Worm (Caenorhabditis elegans) whole organism, dauer: ENCODE results near the gene T22F3.2.
"Not testable (repeated sequence)": the region's sequence is repeated elsewhere in the genome, so short reads cannot be mapped to it uniquely, and the experiment has no call there.

Source experiments
- unc-62 ChIP-seq: sonication (generic microtip); optimal IDR thresholded peaks from 2 replicates; lab custom pipeline; 2017; ENCODE audit warnings: missing biosample characterization, missing genetic modification reagents, missing genetic modification characterization

T22F3.2 gene

DNA sequence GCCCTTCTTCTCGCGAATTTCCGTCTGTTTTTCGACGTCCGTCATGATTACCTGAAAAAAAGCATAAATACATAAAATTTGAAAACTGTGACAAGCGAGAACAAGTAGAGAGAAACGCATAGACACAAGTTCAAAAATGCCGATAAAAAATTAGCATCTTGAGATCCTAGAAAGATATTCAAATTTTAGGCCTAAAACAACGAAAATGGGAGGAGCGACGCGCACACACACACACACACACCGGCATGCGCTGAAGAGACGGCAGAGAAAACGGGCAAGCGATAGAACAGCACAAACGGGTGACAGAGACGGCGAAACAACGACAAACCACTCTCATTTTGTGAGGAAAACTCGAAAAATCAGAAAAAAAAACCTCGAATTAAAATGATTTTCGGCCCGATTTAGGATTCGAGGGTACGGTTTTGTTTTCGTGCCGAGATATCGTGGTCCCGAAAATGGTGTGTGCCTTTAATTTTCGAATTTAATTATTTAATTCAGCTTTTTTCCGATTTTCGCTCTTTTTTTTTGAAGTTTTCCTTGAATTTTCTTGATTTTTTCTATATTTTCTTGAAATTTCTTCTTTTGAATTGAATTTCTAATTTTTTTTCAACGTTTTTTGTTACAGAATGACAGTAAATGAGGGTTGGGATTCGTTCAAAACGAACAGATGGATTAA is at the start of gene T22F3.2, which contains the start of gene rpl-11.1:
TSS of gene T22F3.2 (plus strand) at position 626 of the 676 bp plus-strand sequence.
TSS of gene rpl-11.1 (minus strand) at position 51 of the 676 bp plus-strand sequence.
- no peak for TF ChIP-seq unc-62 (GFP tag; lab: Kevin White, UChicago)

DNA sequence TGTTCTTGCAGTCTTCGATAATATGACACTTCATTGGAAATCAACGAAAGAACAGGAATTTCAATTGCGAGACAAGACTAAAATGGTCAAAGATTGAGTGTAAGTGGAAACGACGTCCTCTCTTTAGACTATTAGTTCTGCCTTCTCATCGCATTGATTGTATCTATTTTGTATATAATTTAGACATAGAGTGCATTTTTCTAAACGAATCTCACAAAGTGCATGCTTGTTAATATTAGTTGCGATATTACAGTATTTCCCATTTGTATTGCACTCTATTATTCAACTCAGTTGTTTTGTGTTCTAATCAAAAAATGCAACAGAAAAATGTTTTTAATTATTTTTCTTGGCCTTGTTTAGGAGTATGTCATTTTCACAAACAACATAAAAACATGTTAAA is 48.1 kb upstream of the T22F3.2 start, which contains the start of gene nhr-93:
TSS of gene nhr-93 (minus strand) at position 101 of the 400 bp plus-strand sequence.
- no peak for TF ChIP-seq unc-62 (GFP tag; lab: Kevin White, UChicago)

ce11 chrV:3541117-3541516 is 45.3 kb upstream of the T22F3.2 start, which contains the start of gene srbc-67:
srbc-67 (minus strand) TSS chrV:3541217.
- TF ChIP-seq unc-62 (GFP tag; lab: Kevin White, UChicago), result no peak

ce11 chrV:3543344-3543743 is 43.1 kb upstream of the T22F3.2 start, which contains the start of gene nhr-222:
nhr-222 (minus strand) TSS chrV:3543444.
- TF ChIP-seq unc-62 (GFP tag; lab: Kevin White, UChicago), result no peak

ce11 chrV:3546517-3546916 is 39.9 kb upstream of the T22F3.2 start, which contains the start of gene srbc-68:
srbc-68 (minus strand) TSS chrV:3546617.
- no peak for TF ChIP-seq unc-62 (GFP tag; lab: Kevin White, UChicago)

DNA sequence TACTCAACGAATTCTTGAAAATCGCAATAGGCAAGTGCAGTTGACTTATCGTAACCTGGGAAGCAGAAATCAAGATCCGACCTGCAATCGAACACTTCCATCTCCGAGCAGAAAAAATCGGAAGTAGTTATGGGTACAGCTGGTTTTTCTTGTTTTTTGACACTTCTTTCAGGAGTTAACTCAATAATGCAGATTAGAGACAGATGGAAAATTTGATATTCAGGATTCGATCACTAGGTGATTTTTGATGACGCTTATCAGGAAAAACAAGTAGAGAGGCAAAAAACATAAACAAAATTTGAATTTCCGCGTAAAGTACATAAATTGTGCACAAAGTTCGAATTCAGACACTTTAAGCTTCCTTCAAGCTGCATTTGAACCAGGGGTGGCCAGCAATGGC is 37.6 kb upstream of the T22F3.2 start, which contains the start of gene srw-130:
TSS of gene srw-130 (minus strand) at position 101 of the 400 bp plus-strand sequence.
- no peak for TF ChIP-seq unc-62 (GFP tag; lab: Kevin White, UChicago)

DNA sequence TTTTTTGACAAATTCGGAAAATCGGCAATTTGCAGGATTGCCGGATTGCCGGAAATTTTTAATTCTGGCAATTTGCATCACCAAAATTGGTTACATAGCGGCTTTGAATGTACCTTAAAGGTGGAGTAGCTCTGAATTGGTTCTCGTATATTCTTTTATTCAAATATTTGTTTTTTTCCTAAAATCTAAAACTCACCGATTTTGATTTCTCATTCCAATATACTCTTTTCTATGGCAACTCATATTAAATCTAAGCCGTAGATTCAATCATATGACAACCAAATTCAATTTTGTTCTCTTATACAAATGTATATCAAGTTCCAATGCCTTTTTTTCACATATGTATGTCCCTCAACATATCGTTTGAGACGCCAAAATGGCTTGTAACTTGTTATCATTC is 36.9 kb upstream of the T22F3.2 start, which contains the start of gene sri-21:
TSS of gene sri-21 (plus strand) at position 301 of the 400 bp plus-strand sequence.
- TF ChIP-seq unc-62 (GFP tag; lab: Kevin White, UChicago), result no peak

DNA sequence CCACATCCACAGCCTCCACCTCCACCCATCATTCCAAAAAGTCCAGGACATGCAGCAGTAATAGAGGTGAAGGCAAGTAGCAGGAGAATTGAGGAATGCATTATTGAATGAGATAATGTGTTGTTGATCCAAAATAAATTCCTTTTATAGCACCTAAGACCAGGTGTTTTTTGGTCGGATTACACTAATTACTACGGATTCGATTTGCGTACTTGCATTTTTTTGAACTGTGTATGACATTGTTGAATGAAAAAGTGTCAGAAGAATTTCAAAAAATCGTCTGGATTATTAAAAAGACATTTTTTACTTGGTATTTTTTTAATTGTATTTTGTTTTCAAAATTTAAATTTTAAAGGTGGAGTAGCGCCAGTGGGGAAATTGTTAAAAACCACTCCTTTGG is 34.7 kb upstream of the T22F3.2 start, which contains the start of gene grl-28:
TSS of gene grl-28 (minus strand) at position 101 of the 400 bp plus-strand sequence.
- no peak for TF ChIP-seq unc-62 (GFP tag; lab: Kevin White, UChicago)

DNA sequence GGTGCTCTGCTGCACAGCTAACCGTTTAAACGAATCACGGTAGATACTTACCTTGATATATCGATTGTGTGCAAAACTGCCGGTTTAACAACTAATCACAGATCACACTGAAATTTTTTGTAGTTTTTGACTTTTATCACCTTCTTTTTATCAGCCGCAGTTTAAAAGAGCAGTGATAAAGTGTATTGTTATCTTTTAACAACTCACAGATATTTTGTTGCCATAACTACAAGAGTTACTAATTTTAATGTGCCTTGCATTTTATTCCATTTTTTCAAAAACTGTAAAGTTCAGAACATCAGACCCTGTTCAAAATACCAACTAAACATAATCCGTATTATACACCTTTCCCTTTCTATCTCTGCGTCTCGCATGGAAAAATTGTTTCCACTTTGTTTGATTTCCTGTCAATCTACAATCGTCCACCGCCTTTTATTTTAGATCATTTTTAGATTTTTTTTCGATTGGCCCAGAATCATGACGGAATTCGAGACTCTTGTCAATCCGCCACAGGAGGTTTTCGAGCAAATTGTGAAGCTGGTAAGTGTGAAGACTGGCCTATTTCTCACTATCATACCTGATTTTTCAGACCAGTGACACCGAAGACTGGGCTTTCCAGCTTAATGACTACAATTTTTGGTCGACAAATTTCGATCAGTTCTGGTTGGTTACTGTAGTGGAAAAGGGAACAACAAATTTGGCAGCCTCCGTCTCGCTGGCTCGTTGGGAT is 33.5 kb upstream of the T22F3.2 start, which contains the start of gene T24A6.20:
TSS of gene T24A6.20 (plus strand) at position 395 of the 730 bp plus-strand sequence.
- no peak for TF ChIP-seq unc-62 (GFP tag; lab: Kevin White, UChicago)

- no peak for TF ChIP-seq unc-62 (GFP tag; lab: Kevin White, UChicago)
Observed at ce11 chrV:3554869-3555268, 31.6 kb upstream of the T22F3.2 start, which contains the start of gene grl-29. grl-29 (minus strand) TSS chrV:3555236.

DNA sequence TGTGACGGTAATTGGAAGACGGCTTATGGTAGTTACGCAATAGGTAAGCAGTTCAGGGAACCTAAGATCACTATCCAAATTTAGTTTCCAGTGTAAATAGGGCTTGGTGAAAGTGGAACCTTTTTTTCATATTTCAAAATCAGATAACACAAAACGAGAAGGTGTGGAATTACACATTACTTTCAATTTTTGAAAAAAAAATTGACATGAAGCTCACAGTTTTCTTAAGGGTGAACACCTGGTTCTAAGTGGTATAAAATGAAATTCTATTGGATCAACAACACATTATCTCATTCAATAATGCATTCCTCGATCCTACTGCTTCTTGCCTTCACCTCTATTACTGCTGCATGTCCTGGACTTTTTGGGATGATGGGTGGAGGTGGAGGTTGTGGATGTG is 30.5 kb upstream of the T22F3.2 start, which contains the start of gene grl-30:
TSS of gene grl-30 (plus strand) at position 301 of the 400 bp plus-strand sequence.
- no peak for TF ChIP-seq unc-62 (GFP tag; lab: Kevin White, UChicago)

DNA sequence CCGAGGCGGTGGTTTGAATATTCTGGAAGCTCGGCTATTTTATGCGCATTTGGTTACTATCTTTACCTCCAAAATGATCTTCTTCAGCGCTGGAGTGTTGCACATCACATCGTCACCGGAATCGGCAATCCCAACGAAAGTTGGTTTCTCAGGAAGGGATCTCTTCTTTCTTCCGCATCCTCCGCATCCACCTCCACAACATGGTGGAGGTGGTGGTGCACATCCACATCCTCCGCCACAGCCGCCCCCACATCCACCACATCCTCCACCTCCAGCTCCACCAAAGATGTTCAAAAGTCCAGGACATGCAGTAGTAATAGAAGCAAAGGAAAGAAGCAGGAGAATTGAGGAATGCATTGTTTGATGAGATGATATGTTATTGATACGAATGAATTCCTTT is 29.0 kb upstream of the T22F3.2 start, which contains the start of gene grl-31:
TSS of gene grl-31 (minus strand) at position 357 of the 400 bp plus-strand sequence.
- no peak for TF ChIP-seq unc-62 (GFP tag; lab: Kevin White, UChicago)

DNA sequence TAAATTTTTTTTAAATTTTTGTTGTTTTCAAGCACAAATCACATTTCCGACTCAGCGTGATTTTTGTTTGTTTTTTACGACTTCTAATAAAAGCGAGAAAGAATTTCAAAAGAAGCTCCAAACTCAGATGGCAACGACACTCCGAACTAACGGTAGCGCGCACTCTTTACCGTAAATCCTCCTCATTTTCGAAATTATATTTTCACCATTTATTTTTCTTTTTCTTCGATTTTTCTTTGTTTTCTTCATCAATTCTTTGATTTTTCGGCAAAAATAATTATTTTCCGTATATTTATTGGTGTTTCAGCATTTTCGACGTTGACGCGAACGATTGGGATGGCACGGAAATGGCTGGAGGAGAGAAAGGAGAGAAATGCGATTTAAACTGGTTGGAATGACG is 27.7 kb upstream of the T22F3.2 start, which contains the start of gene T24A6.1:
TSS of gene T24A6.1 (plus strand) at position 301 of the 400 bp plus-strand sequence.
- TF ChIP-seq unc-62 (GFP tag; lab: Kevin White, UChicago), result not testable (repeated sequence)

DNA sequence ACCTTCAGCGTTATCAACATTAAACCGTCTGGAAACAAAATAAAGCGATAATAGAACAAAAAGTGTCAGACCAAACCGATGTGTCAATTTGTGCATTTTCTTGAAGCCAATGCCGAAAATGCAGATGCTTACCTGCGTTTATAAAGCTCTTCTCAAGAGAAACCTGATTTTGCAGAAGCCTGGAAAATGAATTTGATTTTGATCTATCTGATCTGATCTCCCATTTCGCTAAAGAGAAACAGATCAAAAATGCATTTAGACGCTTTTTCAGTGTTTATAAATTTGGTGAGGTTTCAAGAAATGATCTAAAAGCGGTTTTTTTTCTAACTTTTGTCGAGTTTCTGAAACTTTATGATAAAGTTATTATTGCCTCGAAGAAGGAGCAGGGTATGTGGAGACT is 23.6 kb upstream of the T22F3.2 start, which contains the start of gene T24A6.16:
TSS of gene T24A6.16 (minus strand) at position 101 of the 400 bp plus-strand sequence.
- TF ChIP-seq unc-62 (GFP tag; lab: Kevin White, UChicago), result not testable (repeated sequence)

DNA sequence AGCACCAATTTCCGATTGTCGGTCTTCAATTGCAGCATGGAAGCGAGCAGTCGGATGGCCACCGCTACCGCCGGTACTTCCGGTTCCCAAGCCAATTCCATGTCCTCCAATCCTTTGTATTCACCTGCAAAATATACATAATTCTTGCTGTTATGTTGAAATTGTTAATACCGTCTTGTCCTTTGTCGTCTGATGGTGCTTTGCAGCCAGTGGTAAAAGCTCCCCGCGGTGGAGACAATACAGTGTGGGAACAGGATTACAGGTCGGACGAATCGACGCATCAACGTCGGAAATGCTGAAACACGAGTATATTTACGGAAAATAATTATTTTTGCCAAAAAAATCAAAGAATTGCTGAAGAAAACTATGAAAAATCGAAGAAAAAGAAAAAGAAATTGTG is 22.1 kb upstream of the T22F3.2 start, which contains the start of gene T24A6.17:
TSS of gene T24A6.17 (minus strand) at position 101 of the 400 bp plus-strand sequence.
- not testable (repeated sequence) for TF ChIP-seq unc-62 (GFP tag; lab: Kevin White, UChicago)
